Worm (Caenorhabditis elegans): ENCODE measurements around the gene M106.8.

The M106.8 gene

ce11 chrII:10857077-10857476 is 13.7 kb upstream of the M106.8 start, which contains the start of gene M106.7:
Gene M106.7 (minus strand): TSS chrII:10857177.
- TF ChIP-seq eyg-1 (tag; optimal IDR thresholded peaks at IDR 0.05) (no peak), ceh-19 (GFP tag; optimal IDR thresholded peaks at IDR 0.05) (no peak), hlh-6 (tag; optimal IDR thresholded peaks at IDR 0.05) (no peak), ceh-9 (tag; optimal IDR thresholded peaks at IDR 0.05) (no peak), mec-3 (tag; optimal IDR thresholded peaks at IDR 0.05; ENCODE audit: borderline replicate concordance) (no peak), rnt-1 (tag; optimal IDR thresholded peaks at IDR 0.05) (no peak), ref-2 (tag; optimal IDR thresholded peaks at IDR 0.05) (no peak), nhr-11 (tag; optimal IDR thresholded peaks at IDR 0.05) (no peak), npax-4 (tag; optimal IDR thresholded peaks at IDR 0.05) (no peak), lin-11 (tag; optimal IDR thresholded peaks at IDR 0.05) (no peak), tbx-7 (tag; optimal IDR thresholded peaks at IDR 0.05) (no peak), fax-1 (tag; optimal IDR thresholded peaks at IDR 0.05) (no peak)

- TF ChIP-seq ref-2 (tag; optimal IDR thresholded peaks at IDR 0.05), result no peak
- no peak for TF ChIP-seq sox-2 (GFP tag; IDR thresholded peaks at IDR 0.05)
- no peak for TF ChIP-seq unc-86 (tag; optimal IDR thresholded peaks at IDR 0.05)
- TF ChIP-seq unc-42 (tag; optimal IDR thresholded peaks at IDR 0.05), result no peak
- TF ChIP-seq C08G9.2 (tag; optimal IDR thresholded peaks at IDR 0.05), result no peak
- no peak for TF ChIP-seq nfya-1 (tag; optimal IDR thresholded peaks at IDR 0.05)
- no peak for TF ChIP-seq ceh-19 (GFP tag; optimal IDR thresholded peaks at IDR 0.05)
- no peak for TF ChIP-seq hlh-30 (tag; optimal IDR thresholded peaks at IDR 0.05; ENCODE audit: insufficient read depth)
- TF ChIP-seq rnt-1 (tag; optimal IDR thresholded peaks at IDR 0.05), result no peak
- no peak for TF ChIP-seq K02D7.2 (tag; optimal IDR thresholded peaks at IDR 0.05)
- no peak for TF ChIP-seq fax-1 (tag; optimal IDR thresholded peaks at IDR 0.05)
- no peak for TF ChIP-seq ceh-9 (tag; optimal IDR thresholded peaks at IDR 0.05)
- TF ChIP-seq ceh-18 (tag; optimal IDR thresholded peaks at IDR 0.05), result no peak
- no peak for TF ChIP-seq ceh-24 (tag; optimal IDR thresholded peaks at IDR 0.05)
- no peak for TF ChIP-seq ceh-22 (tag; optimal IDR thresholded peaks at IDR 0.05)
Observed at ce11 chrII:10852880-10853279, 9.5 kb upstream of the M106.8 start.

- no peak for TF ChIP-seq dmd-4 (tag; optimal IDR thresholded peaks at IDR 0.05; ENCODE audit: borderline replicate concordance)
- TF ChIP-seq ceh-18 (tag; optimal IDR thresholded peaks at IDR 0.05), result peak; percentile 54
- peak; percentile 68 for TF ChIP-seq hlh-30 (tag; optimal IDR thresholded peaks at IDR 0.05; ENCODE audit: insufficient read depth)
- no peak for TF ChIP-seq che-1 (tag; optimal IDR thresholded peaks at IDR 0.05)
- TF ChIP-seq nfya-1 (tag; optimal IDR thresholded peaks at IDR 0.05), result peak; percentile 41
- TF ChIP-seq unc-86 (tag; optimal IDR thresholded peaks at IDR 0.05), result no peak
- TF ChIP-seq unc-55 (GFP tag; optimal IDR thresholded peaks at IDR 0.05), result peak; percentile 100
- no peak for TF ChIP-seq nhr-11 (tag; optimal IDR thresholded peaks at IDR 0.05)
- TF ChIP-seq ref-2 (tag; optimal IDR thresholded peaks at IDR 0.05), result peak; percentile 31
- TF ChIP-seq npax-4 (tag; optimal IDR thresholded peaks at IDR 0.05), result no peak
Observed at ce11 chrII:10851110-10851509, 7.7 kb upstream of the M106.8 start.

DNA sequence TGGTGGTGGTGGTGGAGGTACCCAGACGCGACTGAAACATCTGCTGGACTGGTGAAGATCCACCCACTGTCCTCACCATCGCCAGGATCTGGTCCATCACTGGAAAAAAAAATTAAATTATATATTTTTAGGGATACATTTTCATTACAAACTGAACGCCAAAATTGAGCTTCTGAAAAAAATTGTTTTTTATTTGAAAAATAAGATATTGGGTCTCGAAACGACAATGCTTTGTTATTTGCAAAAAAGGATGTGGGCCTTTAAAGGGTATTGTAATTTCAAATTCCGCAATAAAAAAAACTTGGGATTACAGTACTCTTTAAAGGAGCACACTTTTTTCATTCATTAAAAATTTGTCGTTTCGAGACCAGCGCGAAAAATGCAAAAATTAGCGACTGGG is 6.5 kb upstream of the M106.8 start, which contains the start of gene M106.2:
TSS of gene M106.2 (minus strand) at position 101 of the 400 bp plus-strand sequence.
- TF ChIP-seq fkh-6 (tag; optimal IDR thresholded peaks at IDR 0.05), result no peak
- TF ChIP-seq mec-3 (tag; optimal IDR thresholded peaks at IDR 0.05; ENCODE audit: borderline replicate concordance), result no peak
- no peak for TF ChIP-seq ceh-48 (tag; optimal IDR thresholded peaks at IDR 0.05)
- no peak for TF ChIP-seq syd-9 (tag; optimal IDR thresholded peaks at IDR 0.05)
- TF ChIP-seq che-1 (tag; optimal IDR thresholded peaks at IDR 0.05), result no peak
- no peak for TF ChIP-seq pros-1 (tag; optimal IDR thresholded peaks at IDR 0.05)
- no peak for TF ChIP-seq ama-1 (optimal IDR thresholded peaks at IDR 0.05)
- TF ChIP-seq nfya-1 (tag; optimal IDR thresholded peaks at IDR 0.05), result no peak
- no peak for TF ChIP-seq Y22D7AL.16 (tag; optimal IDR thresholded peaks at IDR 0.05)
- TF ChIP-seq eyg-1 (tag; optimal IDR thresholded peaks at IDR 0.05), result no peak
- TF ChIP-seq C08G9.2 (tag; optimal IDR thresholded peaks at IDR 0.05), result no peak

DNA sequence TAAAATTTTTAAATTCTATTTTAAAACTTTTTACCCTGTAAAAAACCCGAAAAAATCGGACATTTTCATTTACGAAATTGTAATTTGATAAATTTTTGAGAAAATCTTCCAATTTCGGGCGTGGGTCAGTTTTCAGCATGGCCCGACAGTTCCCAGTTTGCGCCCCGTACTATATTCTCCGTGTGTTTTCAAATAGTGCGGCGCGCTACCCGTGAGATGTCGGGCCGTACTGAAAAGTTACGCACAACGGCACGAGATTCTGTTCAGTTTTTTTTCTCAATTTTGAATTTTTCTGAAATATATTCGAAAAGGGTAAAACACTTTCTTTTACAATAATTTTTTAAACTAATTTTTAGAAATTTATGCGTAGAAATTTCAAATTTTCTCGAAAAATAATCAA is 3.6 kb upstream of the M106.8 start:
- TF ChIP-seq madf-2 (tag; optimal IDR thresholded peaks at IDR 0.05) (no peak), ceh-31 (tag; optimal IDR thresholded peaks at IDR 0.05) (no peak), unc-3 (GFP tag; conservative IDR thresholded peaks at IDR 0.05) (no peak), unc-3 (tag; optimal IDR thresholded peaks at IDR 0.05) (no peak), pqm-1 (tag; optimal IDR thresholded peaks at IDR 0.05) (no peak), ceh-18 (tag; optimal IDR thresholded peaks at IDR 0.05) (no peak), ttx-3 (tag; optimal IDR thresholded peaks at IDR 0.05) (no peak), ceh-30 (tag; optimal IDR thresholded peaks at IDR 0.05) (no peak), ztf-16 (tag; optimal IDR thresholded peaks at IDR 0.05) (no peak), pag-3 (tag; optimal IDR thresholded peaks at IDR 0.05; ENCODE audit: borderline replicate concordance) (no peak), fkh-10 (GFP tag; optimal IDR thresholded peaks at IDR 0.05) (no peak), unc-42 (tag; optimal IDR thresholded peaks at IDR 0.05) (no peak)

Data from whole organism, late embryonic.